Fruit fly (Drosophila melanogaster): Measurements from ENCODE around the gene RpLP0.

DNA sequence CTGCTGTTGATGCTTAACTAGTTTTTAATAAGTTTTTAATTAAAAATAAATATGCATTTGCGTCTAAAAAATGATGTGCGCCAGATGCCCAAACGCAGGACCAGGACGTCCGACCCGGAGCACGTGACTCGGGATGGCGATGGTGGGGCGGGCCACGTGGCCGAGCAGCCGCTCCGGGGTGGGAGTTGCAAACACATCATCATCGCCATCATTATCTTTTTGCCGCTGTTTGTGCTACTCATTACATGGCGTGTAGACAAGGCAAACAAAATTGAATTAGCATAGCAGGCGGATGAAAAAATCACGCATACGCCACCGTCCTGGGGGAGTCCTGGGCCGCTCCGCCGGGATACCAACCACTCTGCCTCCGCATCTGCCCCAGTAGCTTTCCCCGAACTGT, 37.5 kb downstream of the RpLP0 start:
- TF ChIP-seq psq (optimal IDR thresholded peaks at IDR 0.05): no peak
- TF ChIP-seq Sin3A (optimal IDR thresholded peaks at IDR 0.05): no peak
